Worm (Caenorhabditis elegans) whole organism, L3 larva: ENCODE measurements around the gene ethe-1.

ENCODE experiments used
- ceh-28 ChIP-seq: fragments of 150-350 bp; optimal IDR thresholded peaks from 2 replicates; lab custom pipeline; 2014; ENCODE audit warnings: missing biosample characterization, missing genetic modification reagents, missing genetic modification characterization
- ceh-82 ChIP-seq: fragments of 150-350 bp; optimal IDR thresholded peaks from 2 replicates; lab custom pipeline; 2014; ENCODE audit warnings: missing biosample characterization, missing genetic modification characterization
- elt-3 ChIP-seq, 3 experiments: fragments of 150-350 bp in 1 of 3; sonication (generic microtip) in 2 of 3; optimal IDR thresholded peaks; 2 replicates in 2 of 3; 4 replicates in 1 of 3; lab custom pipeline; 2014 to 2017; ENCODE audit warnings: missing biosample characterization in 3 of 3, missing genetic modification characterization in 3 of 3
- lsy-12 ChIP-seq: sonication (generic microtip); optimal IDR thresholded peaks from 2 replicates; lab custom pipeline; 2016; ENCODE audit warnings: mild to moderate bottlenecking, missing genetic modification characterization, missing compliant biosample characterization
- nfya-1 ChIP-seq: sonication (generic microtip); optimal IDR thresholded peaks from 2 replicates; lab custom pipeline; 2017; ENCODE audit warnings: missing genetic modification characterization, mild to moderate bottlenecking, missing compliant biosample characterization, antibody characterized with exemption, moderate library complexity; ENCODE audit not compliant: insufficient read depth
- nhr-11 ChIP-seq: fragments of 150-350 bp; optimal IDR thresholded peaks from 2 replicates; lab custom pipeline; 2014; ENCODE audit warnings: missing biosample characterization, missing genetic modification characterization
- nhr-23 ChIP-seq: fragments of 150-350 bp; optimal IDR thresholded peaks from 2 replicates; lab custom pipeline; 2014; ENCODE audit warnings: missing biosample characterization, missing genetic modification reagents, missing genetic modification characterization
- nhr-237 ChIP-seq: fragments of 150-350 bp; optimal IDR thresholded peaks from 2 replicates; lab custom pipeline; 2014; ENCODE audit warnings: missing biosample characterization, missing genetic modification characterization
- nhr-43 ChIP-seq: sonication (generic microtip); optimal IDR thresholded peaks from 2 replicates; lab custom pipeline; 2016; ENCODE audit warnings: mild to moderate bottlenecking, missing genetic modification characterization, missing compliant biosample characterization; ENCODE audit not compliant: poor library complexity, severe bottlenecking
- skn-1 ChIP-seq: fragments of 150-350 bp; optimal IDR thresholded peaks from 2 replicates; lab custom pipeline; 2014; ENCODE audit warnings: missing biosample characterization, missing genetic modification characterization
- snpc-4 ChIP-seq: fragments of 150-350 bp; optimal IDR thresholded peaks from 2 replicates; lab custom pipeline; 2014; ENCODE audit warnings: missing biosample characterization, missing genetic modification characterization
- zag-1 ChIP-seq: fragments of 150-350 bp; optimal IDR thresholded peaks from 2 replicates; lab custom pipeline; 2014; ENCODE audit warnings: missing biosample characterization, missing genetic modification characterization

ce11 chrIV:9467418-9467817 lies 41.1 kb downstream of the ethe-1 start, which contains the start of gene F38E11.6:
- TF ChIP-seq nhr-43 (tag; lab: Kevin White, UChicago) = no peak
- TF ChIP-seq snpc-4 (tag; lab: Kevin White, UChicago) = no peak
- TF ChIP-seq ceh-82 (tag; lab: Kevin White, UChicago) = no peak
- TF ChIP-seq elt-3 (tag; optimal IDR thresholded peaks at IDR 0.05; lab: Kevin White, UChicago) = no peak
- TF ChIP-seq ceh-28 = no peak
- TF ChIP-seq nhr-23 (tag; lab: Kevin White, UChicago) = no peak
- TF ChIP-seq nhr-11 (tag; lab: Kevin White, UChicago) = no peak
- no peak for TF ChIP-seq nhr-237 (tag; lab: Kevin White, UChicago)
- TF ChIP-seq nfya-1 (tag; lab: Kevin White, UChicago) = no peak
- TF ChIP-seq skn-1 = no peak
- TF ChIP-seq lsy-12 (tag; lab: Kevin White, UChicago) = no peak
- TF ChIP-seq zag-1 = no peak
